Worm (Caenorhabditis elegans) whole organism, L4/young adult: Measurements from ENCODE around the gene C33G8.2.

ENCODE experiments used
- dao-5 ChIP-seq: sonication (generic microtip); optimal IDR thresholded peaks from 2 replicates; lab custom pipeline; 2016; ENCODE audit warnings: missing genotype, missing genetic modification characterization, moderate library complexity, missing compliant biosample characterization
- him-1 ChIP-seq: sonication (generic microtip); optimal IDR thresholded peaks from 2 replicates; lab custom pipeline; 2016; ENCODE audit warnings: missing genotype, missing genetic modification reagents, missing genetic modification characterization, missing compliant biosample characterization

- TF ChIP-seq dao-5 (tag; lab: Kevin White, UChicago) (no peak), him-1 (tag; lab: Kevin White, UChicago) (no peak)
Observed at ce11 chrV:6998303-6998884, 11.2 kb upstream of the C33G8.2 start, which contains the start of gene nhr-42.
